Fruit fly (Drosophila melanogaster): Measurements from ENCODE around the gene Rpn3.

DNA sequence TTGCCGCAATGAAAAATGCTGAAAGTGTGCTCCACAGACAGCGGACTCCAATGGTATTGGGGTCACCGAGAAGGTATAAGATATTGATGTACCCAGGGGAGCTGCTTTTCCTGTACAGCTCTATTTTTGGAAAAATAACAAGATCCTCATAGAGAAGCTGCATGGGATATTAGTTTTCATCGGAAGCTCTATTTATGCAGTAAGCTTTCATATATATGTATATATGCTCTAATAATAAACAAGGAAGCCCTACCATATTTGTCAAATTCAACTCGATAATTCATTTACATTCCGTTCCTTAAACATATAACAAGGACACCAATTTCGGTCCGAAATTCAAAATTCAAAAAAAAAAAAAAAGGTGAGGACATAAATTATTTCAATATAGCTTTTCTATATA, 50.2 kb downstream of the Rpn3 start, which contains the start of the genes CG17344 and CG43731:
- no peak for TF ChIP-seq CG8478 (optimal IDR thresholded peaks at IDR 0.05)
- TF ChIP-seq CTCF (optimal IDR thresholded peaks at IDR 0.05): no peak
